Fruit fly (Drosophila melanogaster): Measurements from ENCODE around the gene mon2.

DNA sequence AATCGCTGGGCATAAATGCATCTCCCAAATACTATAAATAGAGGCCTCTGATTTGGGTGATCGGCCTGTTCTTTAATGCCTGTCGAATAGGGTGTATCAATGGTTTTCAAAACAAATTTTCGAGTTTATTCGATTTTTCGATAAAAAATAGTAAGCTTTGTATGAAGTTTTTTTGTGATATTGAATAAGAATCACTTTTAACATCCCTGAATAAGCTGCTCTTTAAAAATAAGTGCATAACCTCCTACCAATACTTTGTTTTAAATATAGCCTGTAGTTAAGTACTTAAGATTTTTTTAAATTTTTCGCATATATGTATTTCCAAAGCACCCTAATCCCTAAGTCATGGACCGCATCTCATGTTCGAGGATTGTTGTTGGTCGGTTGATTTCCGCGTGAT, 43.2 kb downstream of the mon2 start:
- TF ChIP-seq CG8478 (optimal IDR thresholded peaks at IDR 0.05) (no peak), CTCF (optimal IDR thresholded peaks at IDR 0.05) (no peak)
